Worm (Caenorhabditis elegans): ENCODE measurements around the gene F15E6.9.
"Not testable (repeated sequence)": the region's sequence is repeated elsewhere in the genome, so short reads cannot be mapped to it uniquely, and the experiment has no call there.

Gene F15E6.9

ce11 chrIV:4319473-4319872, 20.6 kb upstream of the F15E6.9 start:
- TF ChIP-seq nhr-11 (tag; optimal IDR thresholded peaks at IDR 0.05) (no peak), snpc-1.2 (GFP tag; IDR thresholded peaks at IDR 0.05) (0 out of 2 replicates have a peak, but pooled peaks have one; percentile 8), F44E2.7 (GFP tag; IDR thresholded peaks at IDR 0.05) (0 out of 2 replicates have a peak, but pooled peaks have one; percentile 14), Y75B8A.6 (GFP tag; IDR thresholded peaks at IDR 0.05) (no peak), rbr-2 (tag; optimal IDR thresholded peaks at IDR 0.05) (no peak), hif-1 (tag; optimal IDR thresholded peaks at IDR 0.05) (no peak), mep-1 (tag; optimal IDR thresholded peaks at IDR 0.05) (no peak), F26F4.8 (GFP tag; conservative IDR thresholded peaks at IDR 0.05) (no peak), daf-12 (tag; optimal IDR thresholded peaks at IDR 0.05) (no peak), hlh-11 (tag; optimal IDR thresholded peaks at IDR 0.05) (no peak), T20F7.1 (GFP tag; optimal IDR thresholded peaks at IDR 0.05) (no peak), zag-1 (tag; optimal IDR thresholded peaks at IDR 0.05) (no peak), ceh-28 (tag; optimal IDR thresholded peaks at IDR 0.05) (peak; percentile 93), lin-38 (GFP tag; IDR thresholded peaks at IDR 0.05) (0 out of 2 replicates have a peak, but pooled peaks have one; percentile 11), lin-13 (GFP tag; optimal IDR thresholded peaks at IDR 0.05) (no peak)

DNA sequence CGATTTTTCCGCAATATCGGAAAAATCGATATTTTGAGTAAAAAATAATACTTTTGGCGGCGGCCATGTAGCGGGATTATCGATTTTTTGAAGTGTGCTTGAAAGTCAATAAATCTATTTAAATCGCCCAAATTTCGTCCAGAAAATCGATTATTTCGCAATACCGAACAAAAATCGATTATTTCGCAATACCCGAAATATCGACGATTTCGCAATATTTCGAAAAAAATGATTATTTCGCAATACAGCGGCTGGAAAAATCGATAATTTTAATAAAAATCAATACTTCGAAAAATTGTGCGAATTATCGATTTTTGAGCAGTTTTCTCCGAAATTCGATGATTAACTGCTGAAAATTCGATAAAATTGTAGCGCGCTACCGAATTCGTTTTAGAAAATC, 19.2 kb upstream of the F15E6.9 start:
- TF ChIP-seq ceh-28 (tag; optimal IDR thresholded peaks at IDR 0.05) (peak; percentile 43), dpl-1 (GFP tag; optimal IDR thresholded peaks at IDR 0.05) (no peak)

DNA sequence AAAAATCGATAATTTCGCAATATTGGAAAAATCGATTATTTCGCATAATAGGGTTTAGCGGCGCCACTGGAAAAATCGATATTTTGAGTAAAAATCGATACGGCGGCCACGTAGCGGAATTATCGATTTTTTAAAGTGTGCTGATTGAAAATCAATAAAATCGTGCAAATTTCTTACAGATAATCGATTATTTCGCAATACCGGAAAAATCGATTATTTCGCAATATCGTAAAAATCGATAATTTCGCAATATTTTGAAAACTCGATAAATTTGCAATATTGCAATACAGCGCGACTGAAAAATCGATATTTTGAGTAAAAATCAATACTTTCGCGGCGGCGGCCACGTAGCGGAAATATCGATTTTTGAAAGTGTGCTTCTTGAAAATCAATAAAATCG, 18.8 kb upstream of the F15E6.9 start:
- peak; percentile 95 for TF ChIP-seq ceh-28 (tag; optimal IDR thresholded peaks at IDR 0.05)
- no peak for TF ChIP-seq dmd-9 (GFP tag; IDR thresholded peaks at IDR 0.05)
- no peak for TF ChIP-seq T26A8.4 (GFP tag; IDR thresholded peaks at IDR 0.05)
- no peak for TF ChIP-seq D1046.2 (GFP tag; IDR thresholded peaks at IDR 0.05)
- no peak for TF ChIP-seq lin-15B (tag; optimal IDR thresholded peaks at IDR 0.05)
- no peak for TF ChIP-seq lin-13 (GFP tag; optimal IDR thresholded peaks at IDR 0.05)
- TF ChIP-seq cey-2 (tag; optimal IDR thresholded peaks at IDR 0.05; ENCODE audit: borderline replicate concordance, insufficient read depth), result no peak
- TF ChIP-seq ztf-11 (tag; optimal IDR thresholded peaks at IDR 0.05), result no peak

DNA sequence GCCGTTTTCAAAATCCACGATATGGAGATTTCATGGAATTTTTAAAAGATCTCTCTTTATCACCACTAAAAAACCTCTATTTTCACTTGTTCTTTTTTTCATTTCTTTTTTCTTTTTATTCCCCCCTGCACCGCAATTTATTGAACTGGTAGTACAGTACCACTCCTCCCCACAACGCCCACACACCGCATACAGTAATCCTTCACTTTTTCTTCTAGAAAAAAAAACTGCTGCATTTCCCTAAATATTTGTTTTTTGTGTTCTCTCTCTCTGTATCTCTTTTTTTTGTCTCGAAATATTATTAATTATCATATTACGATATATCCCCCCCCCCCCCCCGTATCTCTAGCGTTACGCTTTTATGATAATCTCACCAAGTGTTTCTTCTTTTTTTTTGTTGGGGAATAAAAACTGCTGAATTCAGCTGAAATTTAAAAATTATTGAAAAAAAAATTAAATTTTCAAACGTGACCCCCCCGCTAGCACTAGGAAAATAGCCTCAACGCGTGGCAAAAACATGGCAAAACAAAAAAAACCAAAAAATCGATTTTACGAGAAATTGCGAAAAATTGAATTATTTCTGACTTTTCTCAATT, 18.0 kb upstream of the F15E6.9 start, which contains the start of gene Y24D9B.1:
Gene Y24D9B.1 (plus strand): TSS at position 546 of the 596 bp plus-strand sequence.
- TF ChIP-seq D1046.2 (GFP tag; IDR thresholded peaks at IDR 0.05) (no peak), ceh-82 (tag; optimal IDR thresholded peaks at IDR 0.05) (no peak), nhr-48 (tag; optimal IDR thresholded peaks at IDR 0.05) (no peak), gei-8 (GFP tag; optimal IDR thresholded peaks at IDR 0.05) (no peak), lin-38 (GFP tag; IDR thresholded peaks at IDR 0.05) (peak; percentile 27), duxl-1 (tag; optimal IDR thresholded peaks at IDR 0.05; ENCODE audit: poor library complexity) (no peak), nhr-76 (tag; optimal IDR thresholded peaks at IDR 0.05) (no peak), ceh-44 (GFP tag; IDR thresholded peaks at IDR 0.05) (no peak)

DNA sequence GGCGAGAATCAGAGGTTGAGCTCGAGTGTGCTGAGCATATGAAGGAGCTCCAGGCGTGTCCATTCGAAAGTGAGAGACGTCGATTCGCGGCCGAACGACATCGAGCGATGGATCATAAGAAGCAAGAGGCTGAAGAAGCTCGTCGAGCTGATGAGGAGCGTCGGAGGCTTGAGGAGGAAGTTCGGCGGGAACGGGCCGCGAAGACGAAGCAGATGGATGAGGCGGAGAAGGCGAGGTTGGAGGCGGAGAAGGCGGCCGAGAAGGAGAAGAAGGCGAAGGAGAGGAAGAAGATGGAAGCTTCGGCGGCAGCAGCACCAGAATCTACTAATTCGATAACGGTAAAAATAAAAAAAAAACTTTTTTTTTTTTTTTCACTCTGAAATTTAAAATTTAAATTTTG, 14.3 kb upstream of the F15E6.9 start:
- 0 out of 2 replicates have a peak, but pooled peaks have one; percentile 23 for TF ChIP-seq pha-4 (GFP tag; IDR thresholded peaks at IDR 0.05)
- TF ChIP-seq pha-4 (tag; optimal IDR thresholded peaks at IDR 0.05), result not testable (repeated sequence)
- peak; percentile 93 for TF ChIP-seq set-16 (GFP tag; IDR thresholded peaks at IDR 0.05)

DNA sequence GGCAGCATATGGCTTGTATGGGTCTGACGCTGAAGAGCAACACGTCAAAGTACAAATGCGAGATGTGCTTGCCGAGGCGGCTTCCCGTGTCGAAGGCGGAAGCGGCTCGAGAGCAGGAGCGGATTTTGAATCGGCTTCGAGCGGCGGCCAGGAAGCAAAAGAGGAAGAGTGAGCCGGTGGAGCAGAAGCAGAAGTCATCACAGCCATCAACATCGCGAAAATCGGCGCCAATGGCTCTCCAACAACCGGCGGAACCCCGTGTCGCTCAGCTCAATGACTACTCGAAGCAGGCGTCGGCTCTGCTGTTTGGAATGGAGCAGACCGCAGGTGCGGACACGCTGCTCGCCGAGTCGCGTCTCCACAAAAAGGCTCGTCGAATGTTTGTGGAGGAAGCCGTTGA, 13.5 kb upstream of the F15E6.9 start:
- peak; percentile 92 for TF ChIP-seq set-16 (GFP tag; IDR thresholded peaks at IDR 0.05)

Measured in whole organism, L4 larva.